Worm (Caenorhabditis elegans): Measurements from ENCODE around the gene adr-2.

ce11 chrIII:7242988-7243387 is 10.3 kb upstream of the adr-2 start, which contains the start of gene osm-10:
- no peak for TF ChIP-seq daf-19 (GFP tag; conservative IDR thresholded peaks at IDR 0.05)
- TF ChIP-seq F49E8.2 (tag; optimal IDR thresholded peaks at IDR 0.05; ENCODE audit: borderline replicate concordance): no peak
- TF ChIP-seq lin-39 (tag; optimal IDR thresholded peaks at IDR 0.05): no peak
- no peak for TF ChIP-seq dpl-1 (GFP tag; optimal IDR thresholded peaks at IDR 0.05)
- no peak for TF ChIP-seq skn-1 (tag; optimal IDR thresholded peaks at IDR 0.05)
- no peak for TF ChIP-seq ceh-62 (tag; optimal IDR thresholded peaks at IDR 0.05)
- no peak for TF ChIP-seq nhr-11 (tag; optimal IDR thresholded peaks at IDR 0.05)
- no peak for TF ChIP-seq snpc-4 (tag; optimal IDR thresholded peaks at IDR 0.05)
- no peak for TF ChIP-seq nhr-25 (tag; optimal IDR thresholded peaks at IDR 0.05; ENCODE audit: borderline replicate concordance, insufficient read depth)
- no peak for TF ChIP-seq zip-11 (GFP tag; IDR thresholded peaks at IDR 0.05)
- TF ChIP-seq gei-8 (GFP tag; optimal IDR thresholded peaks at IDR 0.05): no peak
- TF ChIP-seq ama-1 (optimal IDR thresholded peaks at IDR 0.05): no peak

Data from whole organism, L4 larva.